Worm (Caenorhabditis elegans): ENCODE measurements around the gene F01F1.11.
A peak's percentile ranks its signal among the peaks of the same experiment; 100 is the strongest.

F01F1.11 gene

ce11 chrIII:5840815-5841573, 30.7 kb downstream of the F01F1.11 start:
- TF ChIP-seq elt-1 (tag; optimal IDR thresholded peaks at IDR 0.05) (peak; percentile 62), ama-1 (optimal IDR thresholded peaks at IDR 0.05) (peak; percentile 50), daf-12 (tag; optimal IDR thresholded peaks at IDR 0.05) (no peak)

ce11 chrIII:5840277-5840676, 31.4 kb downstream of the F01F1.11 start:
- no peak for TF ChIP-seq R02D3.7 (tag; optimal IDR thresholded peaks at IDR 0.05)
- TF ChIP-seq nhr-11 (tag; optimal IDR thresholded peaks at IDR 0.05) = no peak
- no peak for TF ChIP-seq elt-3 (tag; optimal IDR thresholded peaks at IDR 0.05)
- TF ChIP-seq nhr-23 (tag; optimal IDR thresholded peaks at IDR 0.05) = no peak
- TF ChIP-seq eor-1 (tag; optimal IDR thresholded peaks at IDR 0.05) = no peak
- TF ChIP-seq elt-2 (tag; optimal IDR thresholded peaks at IDR 0.05) = peak; percentile 75
- peak; percentile 61 for TF ChIP-seq pqm-1 (tag; optimal IDR thresholded peaks at IDR 0.05)

- peak; percentile 36 for TF ChIP-seq mml-1 (tag; optimal IDR thresholded peaks at IDR 0.05)
- TF ChIP-seq fkh-2 (tag; optimal IDR thresholded peaks at IDR 0.05) = no peak
Measured at ce11 chrIII:5839598-5839997, 32.1 kb downstream of the F01F1.11 start.

ce11 chrIII:5839147-5839546, 32.5 kb downstream of the F01F1.11 start:
- no peak for TF ChIP-seq zag-1 (tag; optimal IDR thresholded peaks at IDR 0.05)
- TF ChIP-seq jun-1 (tag; optimal IDR thresholded peaks at IDR 0.05) = peak; percentile 31
- TF ChIP-seq nhr-43 (tag; optimal IDR thresholded peaks at IDR 0.05; ENCODE audit: poor library complexity, severe bottlenecking) = peak; percentile 69
- TF ChIP-seq elt-2 (tag; optimal IDR thresholded peaks at IDR 0.05) = peak; percentile 76
- peak in 1 of 3 experiments; percentile 10 for TF ChIP-seq elt-3 (tag; optimal IDR thresholded peaks at IDR 0.05)
- TF ChIP-seq nhr-23 (tag; optimal IDR thresholded peaks at IDR 0.05) = peak; percentile 61
- TF ChIP-seq pqm-1 (tag; optimal IDR thresholded peaks at IDR 0.05) = peak; percentile 83
- TF ChIP-seq ceh-28 (tag; optimal IDR thresholded peaks at IDR 0.05) = peak; percentile 83
- no peak for TF ChIP-seq ZK546.5 (tag; optimal IDR thresholded peaks at IDR 0.05)

- TF ChIP-seq ceh-82 (tag; optimal IDR thresholded peaks at IDR 0.05) (no peak), egl-5 (tag; optimal IDR thresholded peaks at IDR 0.05) (no peak), lin-15B (tag; optimal IDR thresholded peaks at IDR 0.05) (no peak), nfya-1 (tag; optimal IDR thresholded peaks at IDR 0.05; ENCODE audit: insufficient read depth) (peak; percentile 14), zag-1 (tag; optimal IDR thresholded peaks at IDR 0.05) (no peak), mml-1 (tag; optimal IDR thresholded peaks at IDR 0.05) (no peak), ceh-28 (tag; optimal IDR thresholded peaks at IDR 0.05) (no peak), sea-2 (GFP tag; optimal IDR thresholded peaks at IDR 0.05) (no peak), elt-2 (tag; optimal IDR thresholded peaks at IDR 0.05) (peak; percentile 95), aly-2 (tag; optimal IDR thresholded peaks at IDR 0.05) (no peak), egl-27 (tag; optimal IDR thresholded peaks at IDR 0.05) (no peak), jun-1 (tag; optimal IDR thresholded peaks at IDR 0.05) (peak; percentile 35), nhr-77 (tag; optimal IDR thresholded peaks at IDR 0.05) (no peak), ceh-9 (tag; optimal IDR thresholded peaks at IDR 0.05) (no peak), skn-1 (tag; optimal IDR thresholded peaks at IDR 0.05) (no peak), tbx-2 (tag; optimal IDR thresholded peaks at IDR 0.05) (no peak), eor-1 (tag; optimal IDR thresholded peaks at IDR 0.05) (no peak), nhr-23 (tag; optimal IDR thresholded peaks at IDR 0.05) (peak; percentile 46), nhr-43 (tag; optimal IDR thresholded peaks at IDR 0.05; ENCODE audit: poor library complexity, severe bottlenecking) (peak; percentile 44), R02D3.7 (tag; optimal IDR thresholded peaks at IDR 0.05) (no peak), elt-3 (tag; optimal IDR thresholded peaks at IDR 0.05) (no peak), nhr-11 (tag; optimal IDR thresholded peaks at IDR 0.05) (no peak), nhr-67 (tag; optimal IDR thresholded peaks at IDR 0.05) (no peak), nhr-76 (tag; optimal IDR thresholded peaks at IDR 0.05) (no peak), ztf-4 (tag; optimal IDR thresholded peaks at IDR 0.05) (no peak), ceh-16 (tag; optimal IDR thresholded peaks at IDR 0.05) (no peak), snpc-4 (tag; optimal IDR thresholded peaks at IDR 0.05) (no peak), unc-62 (GFP tag; optimal IDR thresholded peaks at IDR 0.05) (no peak), pha-4 (tag; optimal IDR thresholded peaks at IDR 0.05) (peak; percentile 75), ZK546.5 (tag; optimal IDR thresholded peaks at IDR 0.05) (no peak), fos-1 (tag; optimal IDR thresholded peaks at IDR 0.05) (no peak), nhr-12 (tag; optimal IDR thresholded peaks at IDR 0.05) (no peak), fkh-2 (tag; optimal IDR thresholded peaks at IDR 0.05) (no peak), hmg-11 (tag; optimal IDR thresholded peaks at IDR 0.05) (no peak), lsy-12 (tag; optimal IDR thresholded peaks at IDR 0.05) (peak; percentile 53), nhr-237 (tag; optimal IDR thresholded peaks at IDR 0.05) (no peak)
Measured at ce11 chrIII:5838159-5839046, 33.3 kb downstream of the F01F1.11 start.
